Worm (Caenorhabditis elegans): ENCODE data around the gene D1014.5.

- TF ChIP-seq egl-27 (tag; optimal IDR thresholded peaks at IDR 0.05) (no peak), nhr-11 (tag; optimal IDR thresholded peaks at IDR 0.05) (no peak), nhr-77 (tag; optimal IDR thresholded peaks at IDR 0.05) (no peak), zag-1 (tag; optimal IDR thresholded peaks at IDR 0.05) (no peak), ztf-11 (tag; optimal IDR thresholded peaks at IDR 0.05) (no peak), skn-1 (tag; optimal IDR thresholded peaks at IDR 0.05) (no peak), elt-1 (tag; optimal IDR thresholded peaks at IDR 0.05) (no peak), ztf-4 (tag; optimal IDR thresholded peaks at IDR 0.05) (no peak), nhr-6 (tag; optimal IDR thresholded peaks at IDR 0.05) (no peak), alr-1 (tag; optimal IDR thresholded peaks at IDR 0.05) (no peak), ama-1 (optimal IDR thresholded peaks at IDR 0.05) (no peak), mdl-1 (tag; optimal IDR thresholded peaks at IDR 0.05) (no peak)
Observed at ce11 chrV:8170300-8170699, 46.8 kb downstream of the D1014.5 start.
